Fruit fly (Drosophila melanogaster): Measurements from ENCODE around the gene sno.

- TF ChIP-seq CG8478 (optimal IDR thresholded peaks at IDR 0.05) (no peak), psq (optimal IDR thresholded peaks at IDR 0.05) (no peak), Dll (optimal IDR thresholded peaks at IDR 0.05) (no peak), usp (GFP tag; optimal IDR thresholded peaks at IDR 0.05) (no peak), EcR (GFP tag; optimal IDR thresholded peaks at IDR 0.05) (no peak), pan (optimal IDR thresholded peaks at IDR 0.05) (no peak)
Observed at dm6 chrX:13229217-13229616, 17.7 kb upstream of the sno start.

All from whole organism.